Worm (Caenorhabditis elegans) whole organism, midembryonic: ENCODE data around the gene pyp-1.

Experiments
- T22C8.4 ChIP-seq: fragments of 200-800 bp; sonication (Bioruptor generic); IDR thresholded peaks from 2 replicates; pipeline ENCODE4 v1.3.6; 2022; ENCODE audit warnings: missing genetic modification characterization, missing compliant biosample characterization
- cog-1 ChIP-seq: sonication (generic microtip); optimal IDR thresholded peaks from 2 replicates; lab custom pipeline; 2016; ENCODE audit warnings: missing genetic modification characterization, missing compliant biosample characterization
- flt-1 ChIP-seq: fragments of 200-800 bp; sonication (Bioruptor generic); IDR thresholded peaks from 2 replicates; pipeline ENCODE4 v1.3.6; 2022; ENCODE audit warnings: missing genetic modification characterization, missing compliant biosample characterization
- klf-2 ChIP-seq: fragments of 200-800 bp; sonication (Bioruptor generic); conservative IDR thresholded peaks from 2 replicates; pipeline ENCODE4 v1.3.6; 2022; ENCODE audit warnings: missing genetic modification reagents, missing genetic modification characterization, missing compliant biosample characterization
- med-1 ChIP-seq: sonication (generic microtip); optimal IDR thresholded peaks from 2 replicates; lab custom pipeline; 2017; ENCODE audit warnings: missing genetic modification characterization, mild to moderate bottlenecking, missing compliant biosample characterization, antibody characterized with exemption, missing genetic modification reagents; ENCODE audit not compliant: insufficient read depth
- ref-1 ChIP-seq: fragments of 200-800 bp; sonication (Bioruptor generic); conservative IDR thresholded peaks from 2 replicates; pipeline ENCODE4 v1.3.6; 2022; ENCODE audit warnings: missing genetic modification reagents, missing genetic modification characterization, missing compliant biosample characterization
- tab-1 ChIP-seq: fragments of 200-800 bp; sonication (Bioruptor generic); IDR thresholded peaks from 2 replicates; pipeline ENCODE4 v1.3.6; 2022; ENCODE audit warnings: missing genetic modification characterization, missing compliant biosample characterization
- ztf-23 ChIP-seq: fragments of 200-800 bp; sonication (Bioruptor generic); IDR thresholded peaks from 2 replicates; pipeline ENCODE4 v1.3.6; 2022; ENCODE audit warnings: missing genetic modification reagents, missing genetic modification characterization, missing compliant biosample characterization
- ztf-29 ChIP-seq: fragments of 200-800 bp; sonication (Bioruptor generic); IDR thresholded peaks from 2 replicates; pipeline ENCODE4 v1.3.6; 2022; ENCODE audit warnings: missing genetic modification reagents, missing genetic modification characterization, missing compliant biosample characterization

The pyp-1 gene

DNA sequence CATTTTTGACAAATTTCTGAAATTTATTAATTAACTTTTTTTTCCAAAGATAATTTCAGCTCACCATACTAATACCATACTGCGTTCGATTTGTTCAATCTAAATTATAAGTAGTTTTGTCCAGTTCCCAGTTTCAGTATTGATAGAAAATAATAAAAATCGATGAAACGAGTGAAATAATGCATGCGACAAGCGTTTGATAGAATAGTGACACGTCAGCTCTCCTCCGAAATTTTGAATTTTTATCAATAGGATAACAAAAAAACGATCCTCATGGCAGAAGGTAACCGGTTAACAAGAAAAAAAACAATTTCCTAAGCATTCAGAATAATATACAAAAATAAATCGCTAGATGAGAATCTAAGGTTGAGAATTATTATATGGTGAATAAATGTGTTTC, 3.0 kb upstream of the pyp-1 start, which contains the start of gene C47E12.3:
Gene C47E12.3, minus strand, starts transcription at position 101 of the 400 bp plus-strand sequence.
- TF ChIP-seq ztf-23 (GFP tag; lab: Robert Waterston, UW) (no peak), T22C8.4 (GFP tag; lab: Robert Waterston, UW) (no peak), tab-1 (GFP tag; lab: Robert Waterston, UW) (no peak), klf-2 (GFP tag; lab: Robert Waterston, UW) (no peak), med-1 (GFP tag; lab: Kevin White, UChicago) (no peak), ref-1 (GFP tag; lab: Robert Waterston, UW) (no peak), cog-1 (tag; lab: Kevin White, UChicago) (no peak), flt-1 (no peak), ztf-29 (GFP tag; lab: Robert Waterston, UW) (no peak)

- TF ChIP-seq ref-1 (GFP tag; lab: Robert Waterston, UW): no peak
- TF ChIP-seq med-1 (GFP tag; lab: Kevin White, UChicago): no peak
- no peak for TF ChIP-seq T22C8.4 (GFP tag; lab: Robert Waterston, UW)
- TF ChIP-seq cog-1 (tag; lab: Kevin White, UChicago): no peak
- TF ChIP-seq flt-1: no peak
- TF ChIP-seq klf-2 (GFP tag; lab: Robert Waterston, UW): no peak
- TF ChIP-seq ztf-23 (GFP tag; lab: Robert Waterston, UW): no peak
- TF ChIP-seq ztf-29 (GFP tag; lab: Robert Waterston, UW): no peak
- TF ChIP-seq tab-1 (GFP tag; lab: Robert Waterston, UW): no peak
Measured at ce11 chrIV:9994895-9995394, 3.8 kb downstream of the pyp-1 start, which contains the start of gene uba-1. Gene uba-1 (minus strand): TSS chrIV:9994945.

DNA sequence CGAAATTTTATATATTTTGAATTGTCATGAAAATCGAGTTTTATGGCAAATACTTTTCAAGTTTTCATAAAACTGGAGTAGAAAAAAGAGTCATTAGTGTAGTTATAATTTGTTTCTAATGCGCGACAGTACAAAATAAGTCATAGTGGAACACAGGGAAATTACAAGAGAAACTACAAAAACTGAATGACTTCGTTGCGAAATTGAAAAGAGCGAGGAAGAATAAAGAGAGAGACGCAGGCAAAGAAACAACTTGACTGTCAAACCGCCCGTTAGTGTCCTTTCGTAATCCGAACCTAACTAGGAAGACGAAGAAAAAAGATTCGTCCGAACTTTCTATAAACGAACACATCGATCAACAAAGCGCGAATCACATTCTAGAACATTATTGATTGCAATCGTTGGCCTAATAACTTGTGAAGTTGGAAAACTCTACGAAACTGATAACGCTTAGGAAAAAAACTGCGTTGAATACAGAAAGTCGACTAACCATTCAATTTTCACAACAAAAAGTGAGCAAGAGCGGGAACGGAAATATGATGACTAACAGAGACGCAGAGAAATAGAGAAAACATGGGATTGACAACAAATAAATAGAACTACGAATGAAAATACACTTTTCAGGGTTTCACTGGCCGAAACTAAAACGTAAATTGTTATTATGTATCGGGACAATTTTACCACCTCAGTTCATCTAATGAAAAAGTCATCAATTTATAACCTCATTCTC, 5.2 kb downstream of the pyp-1 start:
- TF ChIP-seq T22C8.4 (GFP tag; lab: Robert Waterston, UW) (no peak), klf-2 (GFP tag; lab: Robert Waterston, UW) (no peak), med-1 (GFP tag; lab: Kevin White, UChicago) (no peak), ztf-29 (GFP tag; lab: Robert Waterston, UW) (no peak), ztf-23 (GFP tag; lab: Robert Waterston, UW) (no peak), cog-1 (tag; lab: Kevin White, UChicago) (no peak), flt-1 (no peak), ref-1 (GFP tag; lab: Robert Waterston, UW) (no peak), tab-1 (GFP tag; lab: Robert Waterston, UW) (no peak)

- TF ChIP-seq klf-2 (GFP tag; lab: Robert Waterston, UW) (no peak), tab-1 (GFP tag; lab: Robert Waterston, UW) (no peak), ztf-29 (GFP tag; lab: Robert Waterston, UW) (no peak), T22C8.4 (GFP tag; lab: Robert Waterston, UW) (no peak), cog-1 (tag; lab: Kevin White, UChicago) (no peak), ztf-23 (GFP tag; lab: Robert Waterston, UW) (no peak), flt-1 (no peak), med-1 (GFP tag; lab: Kevin White, UChicago) (no peak), ref-1 (GFP tag; lab: Robert Waterston, UW) (no peak)
Measured at ce11 chrIV:9989416-9989815, 9.3 kb downstream of the pyp-1 start.

- no peak for TF ChIP-seq ztf-29 (GFP tag; lab: Robert Waterston, UW)
Measured at ce11 chrIV:9982895-9983294, 15.8 kb downstream of the pyp-1 start, which contains the start of gene mam-2. Gene mam-2 (plus strand): TSS chrIV:9983195.

DNA sequence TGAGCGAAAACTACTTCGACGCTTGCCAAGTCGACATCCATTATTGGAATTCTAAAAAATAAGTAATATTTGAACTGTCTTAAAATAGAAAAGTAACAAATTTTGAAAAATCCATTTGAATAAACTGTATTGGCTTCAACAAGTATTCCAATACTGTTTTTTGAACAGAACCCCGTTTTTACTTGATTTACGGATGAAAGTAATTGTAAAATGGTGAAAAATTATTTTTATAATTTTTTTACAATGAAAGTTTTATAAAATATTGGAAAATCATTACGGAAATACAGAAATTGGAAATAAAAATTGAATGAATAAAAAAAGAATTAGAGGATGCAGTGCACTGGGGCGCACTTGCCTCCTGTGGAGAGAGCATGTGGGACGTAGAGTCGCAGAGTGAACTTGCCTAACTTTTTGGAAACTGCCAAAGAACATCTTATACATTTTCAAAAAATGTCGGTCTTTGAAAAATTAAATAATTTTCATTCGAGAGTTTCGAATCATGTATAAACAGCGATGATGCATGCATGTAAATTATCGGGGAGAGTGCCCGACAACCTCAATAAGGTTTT, 16.4 kb downstream of the pyp-1 start, which contains the start of gene rrp-1:
Gene rrp-1, minus strand, starts transcription at position 51 of the 569 bp plus-strand sequence.
- TF ChIP-seq cog-1 (tag; lab: Kevin White, UChicago) (no peak), ztf-29 (GFP tag; lab: Robert Waterston, UW) (no peak), klf-2 (GFP tag; lab: Robert Waterston, UW) (no peak), ref-1 (GFP tag; lab: Robert Waterston, UW) (no peak)

DNA sequence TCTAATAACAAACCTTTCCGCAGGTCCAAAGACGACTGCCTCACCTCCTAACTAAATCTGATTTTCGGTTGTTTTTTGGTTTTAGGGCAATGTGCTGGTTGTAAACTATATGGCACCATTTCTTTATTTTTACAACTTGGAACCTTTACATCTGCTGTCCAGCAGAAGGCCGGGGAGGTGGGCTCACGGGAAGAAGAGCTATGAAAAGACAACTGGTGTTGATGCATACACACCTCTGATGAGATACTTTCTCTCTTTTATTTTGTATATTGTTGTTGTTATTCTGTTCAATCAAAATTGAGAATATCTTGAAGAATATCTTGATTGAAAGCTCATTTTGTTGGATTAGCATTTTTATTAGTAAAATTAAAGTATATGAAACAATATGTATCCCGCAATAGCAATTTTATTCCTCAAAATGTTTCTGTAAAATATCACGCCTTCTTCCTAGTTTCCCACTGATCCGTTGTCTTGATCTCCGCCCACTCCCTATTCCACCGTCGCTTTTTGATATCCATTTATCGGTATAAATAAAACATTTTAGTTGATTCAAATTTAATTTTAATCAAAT, 21.0 kb downstream of the pyp-1 start, which contains the start of gene dhp-2:
Gene dhp-2, plus strand, starts transcription at position 521 of the 571 bp plus-strand sequence.
- TF ChIP-seq klf-2 (GFP tag; lab: Robert Waterston, UW) (no peak), tab-1 (GFP tag; lab: Robert Waterston, UW) (no peak), cog-1 (tag; lab: Kevin White, UChicago) (no peak), T22C8.4 (GFP tag; lab: Robert Waterston, UW) (no peak), med-1 (GFP tag; lab: Kevin White, UChicago) (no peak), ztf-23 (GFP tag; lab: Robert Waterston, UW) (no peak), ztf-29 (GFP tag; lab: Robert Waterston, UW) (no peak), flt-1 (no peak), ref-1 (GFP tag; lab: Robert Waterston, UW) (no peak)

DNA sequence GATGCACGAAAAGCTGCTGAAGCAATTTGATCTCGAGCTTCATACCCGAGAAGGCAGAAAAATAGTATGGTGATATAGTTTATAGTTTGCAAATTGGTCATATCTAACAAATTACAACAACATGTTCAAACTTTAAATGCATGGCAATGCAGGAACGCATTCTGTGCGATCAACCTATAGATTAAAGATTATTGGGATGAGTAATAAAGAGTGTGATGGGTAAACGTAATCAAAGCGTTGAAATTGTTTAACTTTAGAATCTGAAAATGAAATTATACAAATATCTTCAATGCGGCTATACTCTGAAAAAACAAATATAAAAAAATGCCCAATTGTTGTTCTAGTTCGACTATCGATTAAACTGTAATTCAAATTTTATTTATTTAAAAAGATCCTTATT, 22.4 kb downstream of the pyp-1 start, which contains the start of gene C47E12.14:
Gene C47E12.14, minus strand, starts transcription at position 101 of the 400 bp plus-strand sequence.
- no peak for TF ChIP-seq klf-2 (GFP tag; lab: Robert Waterston, UW)
- no peak for TF ChIP-seq T22C8.4 (GFP tag; lab: Robert Waterston, UW)
- TF ChIP-seq ref-1 (GFP tag; lab: Robert Waterston, UW): no peak

DNA sequence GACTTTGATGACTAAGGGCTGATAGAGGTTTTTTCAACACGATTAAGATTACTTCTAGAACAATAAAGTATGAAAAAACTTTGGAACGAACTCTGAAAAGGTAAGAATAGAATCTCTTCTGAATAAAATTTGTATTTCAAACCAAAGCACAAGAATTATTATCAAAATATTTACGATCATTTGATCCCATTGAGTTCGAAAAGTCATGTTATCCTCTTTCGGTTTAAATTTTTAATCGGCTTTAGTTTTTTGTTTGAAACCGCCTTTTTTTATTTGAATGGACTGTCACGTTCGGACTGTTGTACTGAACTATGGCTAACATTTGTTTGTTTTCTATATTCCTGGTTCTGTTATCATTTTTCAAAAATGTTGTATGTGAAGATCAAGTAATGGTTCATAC, 24.3 kb downstream of the pyp-1 start, which contains the start of gene C47E12.9:
Gene C47E12.9, plus strand, starts transcription at position 301 of the 400 bp plus-strand sequence.
- TF ChIP-seq klf-2 (GFP tag; lab: Robert Waterston, UW): no peak
- TF ChIP-seq ref-1 (GFP tag; lab: Robert Waterston, UW): no peak
